Fruit fly (Drosophila melanogaster): Measurements from ENCODE around the gene CG14456.
A peak's percentile ranks its signal among the peaks of the same experiment; 100 is the strongest.
"Not testable (repeated sequence)": the region's sequence is repeated elsewhere in the genome, so short reads cannot be mapped to it uniquely, and the experiment has no call there.

Gene CG14456

DNA sequence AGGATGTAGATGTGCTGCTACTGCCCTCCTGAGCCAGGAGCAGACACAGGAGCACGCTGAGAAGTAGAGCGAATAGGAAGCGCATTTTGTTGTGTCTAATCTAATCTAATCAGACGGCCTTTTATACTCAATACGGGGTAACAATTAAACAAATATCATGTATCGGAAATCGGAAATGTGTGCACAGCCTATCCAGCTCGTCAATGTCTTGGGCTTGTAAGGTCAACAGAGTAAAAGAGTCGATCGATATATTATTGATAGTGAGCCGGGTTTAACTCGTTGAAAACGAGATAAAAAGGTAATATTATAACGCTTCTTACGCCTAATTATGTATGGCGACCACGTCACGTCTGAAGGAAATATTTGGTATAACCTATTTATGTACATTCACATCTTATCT is 5.4 kb downstream of the CG14456 start, which contains the start of gene CG14454:
CG14454 (minus strand) TSS at position 101 of the 400 bp plus-strand sequence.
- TF ChIP-seq CG17801 (GFP tag; optimal IDR thresholded peaks at IDR 0.05; ENCODE audit: partially characterized antibody): not testable (repeated sequence)

DNA sequence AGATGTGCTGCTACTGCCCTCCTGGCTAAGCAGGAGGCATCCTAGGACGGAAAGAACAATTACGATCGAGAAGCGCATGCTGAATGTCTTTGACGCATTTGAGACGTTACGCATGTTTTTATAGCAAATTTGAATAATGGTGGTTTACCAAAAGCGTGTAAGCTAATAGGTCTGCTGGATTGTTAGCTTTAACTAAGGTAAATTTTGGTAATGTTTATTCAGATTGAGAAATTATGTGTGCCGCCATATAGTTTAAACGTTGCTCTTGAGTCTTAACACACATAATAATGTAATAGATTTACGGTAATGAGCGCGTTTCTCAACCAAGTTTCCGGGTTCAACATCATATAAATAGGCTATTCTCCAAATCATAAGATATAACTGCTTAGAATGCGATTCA is 6.7 kb downstream of the CG14456 start, which contains the start of the genes CG12546 and CG14453:
CG12546 (minus strand) TSS at position 101 of the 400 bp plus-strand sequence.
CG14453 (plus strand) TSS at position 372 of the 400 bp plus-strand sequence.
- TF ChIP-seq CG17801 (GFP tag; optimal IDR thresholded peaks at IDR 0.05; ENCODE audit: partially characterized antibody): no peak

DNA sequence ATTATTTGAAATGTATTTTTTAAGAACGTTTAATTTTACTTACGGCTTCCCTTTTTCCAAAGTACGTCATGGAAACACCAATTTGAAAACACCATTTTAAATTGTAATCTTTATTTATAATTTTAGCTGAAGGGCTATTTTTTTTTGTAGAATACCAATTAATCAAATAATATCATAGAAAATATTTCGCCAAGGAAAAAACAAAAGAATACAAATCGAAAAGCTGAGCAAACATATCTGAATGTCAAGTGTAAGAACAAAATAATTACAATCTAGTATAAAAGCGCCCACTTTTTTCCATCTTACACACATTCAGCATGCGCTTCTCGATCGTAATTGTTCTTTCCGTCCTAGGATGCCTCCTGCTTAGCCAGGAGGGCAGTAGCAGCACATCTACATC is 8.6 kb downstream of the CG14456 start, which contains the start of gene CG14452:
CG14452 (plus strand) TSS at position 301 of the 400 bp plus-strand sequence.
- TF ChIP-seq CG17801 (GFP tag; optimal IDR thresholded peaks at IDR 0.05; ENCODE audit: partially characterized antibody): no peak

DNA sequence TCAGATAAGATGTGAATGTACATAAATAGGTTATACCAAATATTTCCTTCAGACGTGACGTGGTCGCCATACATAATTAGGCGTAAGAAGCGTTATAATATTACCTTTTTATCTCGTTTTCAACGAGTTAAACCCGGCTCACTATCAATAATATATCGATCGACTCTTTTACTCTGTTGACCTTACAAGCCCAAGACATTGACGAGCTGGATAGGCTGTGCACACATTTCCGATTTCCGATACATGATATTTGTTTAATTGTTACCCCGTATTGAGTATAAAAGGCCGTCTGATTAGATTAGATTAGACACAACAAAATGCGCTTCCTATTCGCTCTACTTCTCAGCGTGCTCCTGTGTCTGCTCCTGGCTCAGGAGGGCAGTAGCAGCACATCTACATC is 9.9 kb downstream of the CG14456 start, which contains the start of gene CG32453:
CG32453 (plus strand) TSS at position 301 of the 400 bp plus-strand sequence.
- not testable (repeated sequence) for TF ChIP-seq CG17801 (GFP tag; optimal IDR thresholded peaks at IDR 0.05; ENCODE audit: partially characterized antibody)

DNA sequence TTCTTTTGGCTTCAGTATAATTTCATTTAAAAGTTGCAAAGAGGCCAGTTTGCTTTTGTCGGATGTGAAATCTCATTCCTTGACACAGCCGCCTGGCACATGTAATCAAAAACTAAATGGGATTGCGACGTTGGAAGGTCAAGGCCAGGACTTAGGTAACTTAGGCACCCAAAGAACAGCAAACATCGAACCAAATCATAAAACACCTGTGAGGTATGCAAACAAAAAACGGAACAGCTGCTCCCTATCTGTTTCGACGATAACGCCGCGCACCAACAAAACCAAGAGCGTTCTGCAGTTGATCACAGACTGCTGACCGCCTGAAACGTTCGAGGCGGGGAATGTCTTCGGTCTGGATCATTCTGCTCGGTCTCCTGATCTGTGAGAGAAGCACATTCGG is 12.1 kb downstream of the CG14456 start, which contains the start of gene CG45116:
CG45116 (plus strand) TSS at position 301 of the 400 bp plus-strand sequence.
- no peak for TF ChIP-seq CG17801 (GFP tag; optimal IDR thresholded peaks at IDR 0.05; ENCODE audit: partially characterized antibody)

DNA sequence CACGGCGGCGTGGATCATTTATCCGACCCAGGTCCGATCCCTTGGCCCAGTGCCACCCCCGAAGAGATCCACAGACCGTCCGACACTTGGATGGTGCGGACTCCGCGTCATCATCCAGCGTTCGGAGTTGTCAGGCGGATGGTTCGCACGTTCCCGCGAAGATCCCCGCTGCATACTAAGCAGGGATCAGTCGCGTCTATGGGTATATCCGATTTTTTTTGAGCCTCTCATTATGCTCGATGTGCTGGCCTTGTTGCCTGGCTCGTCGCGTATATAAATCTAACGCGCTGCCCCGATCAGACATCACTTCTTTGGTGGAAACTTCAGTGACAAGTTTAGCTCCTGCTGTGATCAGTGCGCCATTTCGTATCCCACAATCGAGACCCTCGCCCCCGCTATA is 24.8 kb downstream of the CG14456 start, which contains the start of gene CG11370:
CG11370 (plus strand) TSS at position 301 of the 400 bp plus-strand sequence.
- no peak for TF ChIP-seq CG17801 (GFP tag; optimal IDR thresholded peaks at IDR 0.05; ENCODE audit: partially characterized antibody)

DNA sequence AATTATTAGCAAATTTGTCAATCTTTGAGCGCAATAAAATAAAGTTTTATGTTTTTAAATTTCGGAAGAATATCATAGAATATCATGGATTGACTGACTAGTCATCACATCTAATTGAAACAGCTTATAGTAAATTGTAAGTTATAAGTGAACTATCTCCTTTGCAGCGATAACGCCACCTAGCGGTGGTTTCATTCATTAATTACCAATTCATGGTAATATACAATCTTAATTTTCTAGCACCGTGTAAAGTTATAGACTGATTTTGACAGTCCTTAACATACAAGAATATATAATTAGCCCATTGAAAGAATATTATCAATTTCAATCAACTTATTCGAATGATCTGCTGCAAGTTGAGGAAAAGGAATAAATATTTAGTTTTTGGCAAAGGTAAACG is 26.6 kb downstream of the CG14456 start:
- no peak for TF ChIP-seq CG17801 (GFP tag; optimal IDR thresholded peaks at IDR 0.05; ENCODE audit: partially characterized antibody)

DNA sequence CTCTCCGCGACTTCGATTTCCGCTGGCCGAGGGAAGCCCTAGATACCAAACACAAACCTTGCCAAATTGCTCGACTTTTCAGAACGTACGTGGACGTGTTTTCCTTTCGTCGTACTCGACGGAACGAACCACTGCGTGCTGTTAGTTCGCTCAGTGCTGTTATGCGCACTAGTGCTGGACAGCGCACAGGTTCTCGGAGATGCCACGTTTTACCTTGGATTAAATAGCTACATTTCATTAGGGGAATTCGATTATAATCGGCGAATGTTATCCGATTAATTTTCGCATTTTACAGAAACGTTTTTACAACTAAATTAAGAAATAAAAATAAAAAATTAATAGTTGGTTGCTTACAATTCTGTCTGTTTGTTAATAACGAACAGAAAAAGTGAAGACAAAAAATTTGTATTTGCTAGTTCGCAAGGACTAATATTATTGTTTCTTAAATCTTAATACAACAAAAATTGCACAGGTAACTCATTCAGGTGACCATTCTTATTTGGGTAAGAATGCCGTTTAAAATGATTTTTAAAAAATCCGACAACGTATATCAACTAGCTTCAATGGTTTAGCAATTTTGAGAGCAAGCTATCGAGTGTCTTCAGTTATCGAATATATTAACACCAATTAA is 30.2 kb downstream of the CG14456 start, which contains the start of the genes ArfGAP3 and CG32452:
ArfGAP3 (minus strand) TSS at position 441 of the 631 bp plus-strand sequence.
CG32452 (plus strand) TSS at position 592 of the 631 bp plus-strand sequence.
- peak; percentile 67 for TF ChIP-seq CG17801 (GFP tag; optimal IDR thresholded peaks at IDR 0.05; ENCODE audit: partially characterized antibody)

DNA sequence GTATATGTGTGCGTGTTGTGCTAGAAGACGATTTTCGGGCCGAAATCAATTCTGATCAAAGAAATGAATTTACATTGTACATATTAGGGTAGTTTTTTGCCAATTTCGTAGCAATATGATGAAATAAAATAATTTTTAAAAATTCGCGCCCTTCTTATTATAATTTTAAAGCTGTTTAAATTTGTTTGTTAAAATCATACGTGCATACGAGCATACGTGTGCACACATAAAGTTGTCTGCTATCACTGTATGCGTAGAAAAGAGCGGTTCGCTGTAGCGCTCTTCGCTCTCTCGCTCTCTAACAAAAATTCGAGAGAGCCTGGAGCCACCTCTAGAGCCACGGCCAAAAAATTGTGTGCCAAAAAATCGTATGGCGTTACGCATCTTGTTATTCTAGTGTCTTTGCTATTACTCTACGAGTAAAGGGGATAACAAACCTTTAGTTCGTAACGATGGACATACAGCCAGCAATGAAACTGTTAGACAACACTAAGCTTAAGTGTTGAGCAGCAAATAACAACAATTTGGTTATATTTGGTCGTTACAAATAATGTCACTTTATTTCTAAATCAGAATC is 33.8 kb downstream of the CG14456 start, which contains the start of gene mael:
mael (plus strand) TSS at position 510 of the 577 bp plus-strand sequence.
- TF ChIP-seq CG17801 (GFP tag; optimal IDR thresholded peaks at IDR 0.05; ENCODE audit: partially characterized antibody): not testable (repeated sequence)

DNA sequence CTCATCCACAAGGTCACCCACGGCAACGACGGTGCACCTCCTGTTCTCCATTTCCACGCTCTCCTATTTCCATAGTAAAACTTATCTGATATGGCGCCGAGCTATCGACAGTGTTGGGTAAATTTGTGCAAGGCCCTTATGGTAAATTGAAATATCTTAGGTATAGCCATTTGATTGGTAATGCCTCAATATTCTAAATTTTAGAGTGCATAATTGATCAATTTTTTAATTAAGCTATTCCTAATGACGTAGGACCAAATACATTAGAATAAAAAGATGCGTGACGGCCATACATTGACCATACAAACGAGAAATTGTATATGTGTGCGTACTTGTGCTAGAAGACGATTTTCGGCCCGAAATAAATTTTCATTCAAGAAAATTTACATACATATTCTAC is 35.0 kb downstream of the CG14456 start, which contains the start of gene CG14451:
CG14451 (minus strand) TSS at position 101 of the 400 bp plus-strand sequence.
- TF ChIP-seq CG17801 (GFP tag; optimal IDR thresholded peaks at IDR 0.05; ENCODE audit: partially characterized antibody): no peak

DNA sequence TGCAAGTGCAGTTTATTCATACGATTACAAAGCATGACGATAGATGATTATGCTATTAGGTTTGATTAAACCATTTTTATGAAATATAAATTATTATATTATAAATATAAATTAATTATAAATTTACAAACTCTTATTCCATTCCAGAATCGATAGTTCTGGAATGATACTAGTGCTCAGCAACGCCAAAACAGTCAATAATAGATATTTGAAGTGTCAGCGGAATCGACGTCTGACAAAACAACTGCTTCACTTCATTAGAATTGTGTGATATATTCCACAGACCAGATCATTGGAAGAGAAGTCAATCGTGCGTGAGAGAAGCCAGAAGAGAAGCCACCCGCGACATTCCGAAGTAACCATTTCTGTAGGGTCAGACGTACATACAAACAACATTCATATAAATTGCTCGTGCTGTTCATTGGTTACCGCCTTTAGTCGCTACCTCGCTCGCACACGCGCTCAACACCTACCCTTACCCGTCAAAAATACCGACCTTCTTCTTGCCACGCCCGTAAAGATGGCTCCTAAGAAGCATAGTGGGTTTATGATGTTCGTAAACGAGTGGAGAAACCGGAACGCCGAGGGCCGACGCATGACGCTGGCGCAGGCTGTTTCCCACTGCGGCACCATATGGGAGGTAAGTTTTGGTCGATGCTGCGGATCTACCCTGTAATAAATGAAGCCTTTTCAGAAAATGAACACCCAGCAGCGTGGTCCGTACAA is 37.2 kb downstream of the CG14456 start:
- TF ChIP-seq CG17801 (GFP tag; optimal IDR thresholded peaks at IDR 0.05; ENCODE audit: partially characterized antibody): no peak

DNA sequence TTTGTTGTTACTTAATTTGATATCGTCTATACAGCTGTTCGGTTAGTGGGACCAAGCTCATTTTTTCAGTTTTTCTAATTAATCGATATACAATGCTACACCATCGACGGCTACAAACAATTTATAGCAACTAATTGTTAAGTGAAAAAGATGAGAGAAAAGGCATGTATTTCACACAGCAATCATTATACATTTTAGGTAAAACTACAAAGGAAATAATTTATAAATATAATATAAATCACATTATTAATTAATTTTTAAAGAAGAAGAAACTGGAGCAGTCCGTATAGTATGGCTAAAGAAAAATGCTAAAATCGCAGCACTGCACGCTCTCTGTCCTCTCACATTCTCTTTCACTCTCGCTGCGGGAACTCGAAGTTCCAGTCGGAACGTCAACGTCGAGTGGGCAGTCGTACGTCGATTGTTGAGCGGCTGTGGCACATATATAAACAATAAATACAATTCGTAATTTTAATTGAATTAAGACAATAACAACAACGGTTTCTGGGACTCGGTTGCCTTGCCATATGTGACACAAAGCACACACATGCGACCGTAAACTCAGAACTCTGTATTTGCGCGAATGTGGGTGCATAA is 40.8 kb downstream of the CG14456 start, which contains the start of the genes CG14450 and CG11367:
CG14450 (minus strand) TSS at position 51 of the 597 bp plus-strand sequence.
CG11367 (plus strand) TSS at position 373 of the 597 bp plus-strand sequence.
- TF ChIP-seq CG17801 (GFP tag; optimal IDR thresholded peaks at IDR 0.05; ENCODE audit: partially characterized antibody): peak; percentile 44

DNA sequence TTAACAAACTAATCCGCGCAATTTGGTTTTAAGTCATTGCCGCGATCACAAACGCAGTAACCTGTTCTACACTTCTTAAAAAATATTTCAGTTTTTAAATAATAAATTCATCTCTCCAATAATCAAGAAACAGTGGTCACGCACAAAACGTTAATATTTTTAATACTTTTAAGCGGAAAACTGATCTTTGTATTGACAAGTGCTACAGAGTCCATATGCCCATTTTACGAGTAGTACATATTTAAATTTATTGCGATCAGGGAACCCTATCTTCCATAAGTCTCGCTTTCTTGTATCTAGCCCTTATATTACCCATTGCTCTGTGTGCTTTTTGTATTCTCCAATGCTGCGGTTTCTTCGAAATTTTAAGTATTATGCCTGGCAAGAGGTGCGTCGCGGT is 42.4 kb downstream of the CG14456 start, which contains the start of gene CG32454:
CG32454 (plus strand) TSS at position 301 of the 400 bp plus-strand sequence.
- TF ChIP-seq CG17801 (GFP tag; optimal IDR thresholded peaks at IDR 0.05; ENCODE audit: partially characterized antibody): no peak

DNA sequence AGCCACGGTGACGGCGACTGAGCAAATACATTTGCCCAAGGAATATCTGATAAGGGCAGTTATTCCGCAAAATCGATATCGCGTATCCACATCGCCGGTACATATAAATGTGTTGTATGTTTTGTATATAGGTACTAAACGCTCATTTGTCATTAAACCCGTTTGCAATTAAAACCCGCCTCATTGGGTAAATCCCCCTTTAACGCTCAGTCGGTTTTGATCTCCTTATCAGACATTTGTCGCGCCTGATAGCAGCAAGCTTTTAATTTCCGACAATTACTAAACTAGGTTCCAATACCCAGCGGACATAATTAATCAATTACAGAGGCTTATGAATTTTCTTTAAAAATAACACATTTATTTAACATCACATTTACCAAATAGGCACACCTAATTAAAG is 44.4 kb downstream of the CG14456 start:
- no peak for TF ChIP-seq CG17801 (GFP tag; optimal IDR thresholded peaks at IDR 0.05; ENCODE audit: partially characterized antibody)

Data from ovary, adult (tissue).